Worm (Caenorhabditis elegans) whole organism, L4 larva: ENCODE data around the gene rip-1.
"Not testable (repeated sequence)": the region's sequence is repeated elsewhere in the genome, so short reads cannot be mapped to it uniquely, and the experiment has no call there.

Source experiments
- D1046.2 ChIP-seq: fragments of 200-800 bp; sonication (Bioruptor generic); IDR thresholded peaks from 2 replicates; pipeline ENCODE4 v1.3.6; 2022; ENCODE audit warnings: missing genetic modification characterization, missing compliant biosample characterization
- F26F4.8 ChIP-seq: fragments of 200-800 bp; sonication (Bioruptor generic); conservative IDR thresholded peaks from 2 replicates; pipeline ENCODE4 v1.3.6; 2022; ENCODE audit warnings: missing genetic modification characterization, missing compliant biosample characterization
- T20F7.1 ChIP-seq: fragments of 200-800 bp; sonication (Bioruptor generic); optimal IDR thresholded peaks from 2 replicates; lab custom pipeline; 2018; ENCODE audit warnings: mild to moderate bottlenecking, missing genetic modification characterization, missing compliant biosample characterization
- T26A8.4 ChIP-seq: fragments of 200-800 bp; sonication (Bioruptor generic); IDR thresholded peaks from 2 replicates; pipeline ENCODE4 v1.3.6; 2022; ENCODE audit warnings: missing genetic modification characterization, missing compliant biosample characterization
- Y75B8A.6 ChIP-seq: fragments of 200-800 bp; sonication (Bioruptor generic); IDR thresholded peaks from 2 replicates; pipeline ENCODE4 v1.3.6; 2022; ENCODE audit warnings: missing genetic modification reagents, missing genetic modification characterization, missing compliant biosample characterization
- ZK546.5 ChIP-seq, 2 experiments: sonication (generic microtip); optimal IDR thresholded peaks; 2 replicates each; lab custom pipeline; 2017; ENCODE audit warnings: missing biosample characterization in 2 of 2, missing genetic modification characterization in 2 of 2
- aha-1 ChIP-seq: fragments of 150-350 bp; peaks from one replicate; lab custom pipeline; 2014; ENCODE audit warnings: missing biosample characterization, missing genetic modification characterization
- ceh-32 ChIP-seq: sonication (generic microtip); optimal IDR thresholded peaks from 2 replicates; lab custom pipeline; 2016; ENCODE audit warnings: mild to moderate bottlenecking, missing genetic modification characterization, missing compliant biosample characterization; ENCODE audit not compliant: poor library complexity
- ceh-62 ChIP-seq: sonication (generic microtip); optimal IDR thresholded peaks from 2 replicates; lab custom pipeline; 2017; ENCODE audit warnings: missing biosample characterization, missing genetic modification characterization
- ceh-82 ChIP-seq: sonication (generic microtip); optimal IDR thresholded peaks from 2 replicates; lab custom pipeline; 2017; ENCODE audit warnings: missing biosample characterization, missing genetic modification characterization
- ces-1 ChIP-seq: fragments of 150-350 bp; sonication (generic microtip); optimal IDR thresholded peaks from 4 replicates; lab custom pipeline; 2014; ENCODE audit warnings: missing biosample characterization, missing genetic modification reagents, missing genetic modification characterization
- daf-12 ChIP-seq: fragments of 150-350 bp; optimal IDR thresholded peaks from 2 replicates; lab custom pipeline; 2014; ENCODE audit warnings: missing biosample characterization, missing genetic modification reagents, missing genetic modification characterization
- daf-16 ChIP-seq, 3 experiments: sonication (generic microtip); optimal IDR thresholded peaks; 2 replicates each; lab custom pipeline; 2016 to 2017; ENCODE audit warnings: missing genetic modification characterization in 3 of 3, missing genetic modification reagents in 3 of 3, mild to moderate bottlenecking in 2 of 3, missing compliant biosample characterization in 2 of 3, missing biosample characterization in 1 of 3, moderate library complexity in 1 of 3
- daf-8 ChIP-seq: fragments of 200-800 bp; sonication (Bioruptor generic); IDR thresholded peaks from 2 replicates; pipeline ENCODE4 v1.3.6; 2022; ENCODE audit warnings: missing genetic modification characterization, missing compliant biosample characterization
- dmd-8 ChIP-seq: fragments of 200-800 bp; sonication (Bioruptor generic); IDR thresholded peaks from 2 replicates; pipeline ENCODE4 v1.3.6; 2022; ENCODE audit warnings: missing genetic modification characterization, missing compliant biosample characterization
- dmd-9 ChIP-seq: fragments of 200-800 bp; sonication (Bioruptor generic); IDR thresholded peaks from 2 replicates; pipeline ENCODE4 v1.3.6; 2022; ENCODE audit warnings: missing genetic modification reagents, missing genetic modification characterization, missing compliant biosample characterization
- egl-27 ChIP-seq: sonication (generic microtip); optimal IDR thresholded peaks from 3 replicates; lab custom pipeline; 2017; ENCODE audit warnings: missing biosample characterization, missing genetic modification reagents, missing genetic modification characterization
- fkh-10 ChIP-seq: fragments of 150-350 bp; optimal IDR thresholded peaks from 2 replicates; lab custom pipeline; 2014; ENCODE audit warnings: missing biosample characterization, missing genetic modification reagents, missing genetic modification characterization
- fos-1 ChIP-seq: fragments of 150-350 bp; optimal IDR thresholded peaks from 2 replicates; lab custom pipeline; 2014; ENCODE audit warnings: missing biosample characterization, missing genetic modification characterization
- gei-8 ChIP-seq: fragments of 200-800 bp; sonication (Bioruptor generic); optimal IDR thresholded peaks from 2 replicates; lab custom pipeline; 2018; ENCODE audit warnings: mild to moderate bottlenecking, missing genetic modification characterization, missing compliant biosample characterization
- hlh-11 ChIP-seq: fragments of 200-800 bp; sonication (Bioruptor generic); optimal IDR thresholded peaks from 2 replicates; lab custom pipeline; 2018; ENCODE audit warnings: mild to moderate bottlenecking, missing genetic modification characterization, missing compliant biosample characterization
- jun-1 ChIP-seq: fragments of 150-350 bp; optimal IDR thresholded peaks from 2 replicates; lab custom pipeline; 2014; ENCODE audit warnings: missing biosample characterization, missing genetic modification reagents, missing genetic modification characterization
- lin-13 ChIP-seq: fragments of 150-350 bp; optimal IDR thresholded peaks from 2 replicates; lab custom pipeline; 2014; ENCODE audit warnings: missing biosample characterization, missing genetic modification reagents, missing genetic modification characterization
- lin-15B ChIP-seq: fragments of 150-350 bp; sonication (generic microtip); optimal IDR thresholded peaks from 3 replicates; lab custom pipeline; 2014; ENCODE audit warnings: missing biosample characterization, missing genetic modification characterization
- lin-29 ChIP-seq: fragments of 200-800 bp; sonication (Bioruptor generic); IDR thresholded peaks from 2 replicates; pipeline ENCODE4 v1.3.6; 2022; ENCODE audit warnings: missing genetic modification reagents, missing genetic modification characterization, missing compliant biosample characterization
- lin-38 ChIP-seq: fragments of 200-800 bp; sonication (Bioruptor generic); IDR thresholded peaks from 2 replicates; pipeline ENCODE4 v1.3.6; 2022; ENCODE audit warnings: missing genetic modification reagents, missing genetic modification characterization, missing compliant biosample characterization
- lin-39 ChIP-seq: fragments of 150-350 bp; optimal IDR thresholded peaks from 2 replicates; lab custom pipeline; 2014; ENCODE audit warnings: missing biosample characterization, missing genetic modification reagents, missing genetic modification characterization
- lir-3 ChIP-seq: sonication (generic microtip); optimal IDR thresholded peaks from 2 replicates; lab custom pipeline; 2016; ENCODE audit warnings: mild to moderate bottlenecking, missing genetic modification characterization, missing compliant biosample characterization
- lsy-2 ChIP-seq, 2 experiments: fragments of 150-350 bp in 1 of 2; sonication (generic microtip) in 1 of 2; optimal IDR thresholded peaks; 2 replicates each; lab custom pipeline; 2014 to 2017; ENCODE audit warnings: missing biosample characterization in 2 of 2, missing genetic modification characterization in 2 of 2
- madf-9 ChIP-seq: fragments of 200-800 bp; sonication (Bioruptor generic); conservative IDR thresholded peaks from 2 replicates; pipeline ENCODE4 v1.3.6; 2022; ENCODE audit warnings: missing genetic modification reagents, missing genetic modification characterization, missing compliant biosample characterization
- mep-1 ChIP-seq: fragments of 150-350 bp; sonication (generic microtip); optimal IDR thresholded peaks from 3 replicates; lab custom pipeline; 2014; ENCODE audit warnings: missing biosample characterization, missing genetic modification characterization
- mes-2 ChIP-seq: sonication (generic microtip); optimal IDR thresholded peaks from 2 replicates; lab custom pipeline; 2016; ENCODE audit warnings: missing genotype, mild to moderate bottlenecking, missing genetic modification characterization, missing compliant biosample characterization; ENCODE audit not compliant: poor library complexity, severe bottlenecking
- mxl-2 ChIP-seq: fragments of 200-800 bp; sonication (Bioruptor generic); conservative IDR thresholded peaks from 2 replicates; pipeline ENCODE4 v1.3.6; 2022; ENCODE audit warnings: missing genetic modification reagents, missing genetic modification characterization, missing compliant biosample characterization
- nhr-10 ChIP-seq: fragments of 150-350 bp; optimal IDR thresholded peaks from 2 replicates; lab custom pipeline; 2014; ENCODE audit warnings: missing biosample characterization, missing genetic modification characterization
- nhr-102 ChIP-seq: sonication (generic microtip); optimal IDR thresholded peaks from 2 replicates; lab custom pipeline; 2016; ENCODE audit warnings: mild to moderate bottlenecking, missing genetic modification characterization, moderate library complexity, missing compliant biosample characterization
- nhr-111 ChIP-seq: fragments of 200-800 bp; sonication (Bioruptor generic); optimal IDR thresholded peaks from 2 replicates; lab custom pipeline; 2018; ENCODE audit warnings: mild to moderate bottlenecking, missing genetic modification characterization, missing compliant biosample characterization
- nhr-237 ChIP-seq: sonication (generic microtip); optimal IDR thresholded peaks from 2 replicates; lab custom pipeline; 2017; ENCODE audit warnings: missing biosample characterization, missing genetic modification characterization
- nhr-28 ChIP-seq: fragments of 150-350 bp; optimal IDR thresholded peaks from 2 replicates; lab custom pipeline; 2014; ENCODE audit warnings: missing biosample characterization, missing genetic modification characterization
- nhr-77 ChIP-seq: fragments of 150-350 bp; optimal IDR thresholded peaks from 2 replicates; lab custom pipeline; 2014; ENCODE audit warnings: missing biosample characterization, missing genetic modification characterization
- pqm-1 ChIP-seq: sonication (generic microtip); optimal IDR thresholded peaks from 2 replicates; lab custom pipeline; 2017; ENCODE audit warnings: missing biosample characterization, missing genetic modification characterization
- sdz-12 ChIP-seq: fragments of 200-800 bp; sonication (Bioruptor generic); optimal IDR thresholded peaks from 2 replicates; lab custom pipeline; 2018; ENCODE audit warnings: mild to moderate bottlenecking, missing genetic modification characterization, missing compliant biosample characterization
- set-16 ChIP-seq: fragments of 200-800 bp; sonication (Bioruptor generic); IDR thresholded peaks from 2 replicates; pipeline ENCODE4 v1.3.6; 2022; ENCODE audit warnings: missing genetic modification reagents, missing genetic modification characterization, missing compliant biosample characterization
- snpc-4 ChIP-seq: fragments of 150-350 bp; optimal IDR thresholded peaks from 2 replicates; lab custom pipeline; 2014; ENCODE audit warnings: missing biosample characterization, missing genetic modification characterization
- spr-1 ChIP-seq: sonication (generic microtip); optimal IDR thresholded peaks from 2 replicates; lab custom pipeline; 2016; ENCODE audit warnings: mild to moderate bottlenecking, missing genetic modification characterization, missing compliant biosample characterization
- tag-97 ChIP-seq: fragments of 200-800 bp; sonication (Bioruptor generic); IDR thresholded peaks from 2 replicates; pipeline ENCODE4 v1.3.6; 2022; ENCODE audit warnings: missing genetic modification characterization, missing compliant biosample characterization
- unc-39 ChIP-seq: sonication (generic microtip); optimal IDR thresholded peaks from 2 replicates; lab custom pipeline; 2017; ENCODE audit warnings: missing biosample characterization, missing genetic modification characterization
- unc-62 ChIP-seq, 3 experiments: fragments of 150-350 bp in 1 of 3; sonication (generic microtip); optimal IDR thresholded peaks in 2 of 3; peaks in 1 of 3; 1 replicate in 1 of 3; 2 replicates in 2 of 3; lab custom pipeline; 2014 to 2017; ENCODE audit warnings: missing biosample characterization in 3 of 3, missing genetic modification characterization in 3 of 3, missing genetic modification reagents in 3 of 3, missing genotype in 1 of 3
- vab-7 ChIP-seq: fragments of 200-800 bp; sonication (Bioruptor generic); IDR thresholded peaks from 2 replicates; pipeline ENCODE4 v1.3.6; 2022; ENCODE audit warnings: missing genetic modification reagents, missing genetic modification characterization, missing compliant biosample characterization

rip-1 gene

ce11 chrIII:10231641-10232040, 26.9 kb downstream of the rip-1 start:
- TF ChIP-seq lin-15B (no peak), F26F4.8 (no peak), set-16 (GFP tag; lab: Robert Waterston, UW) (no peak), unc-62 (GFP tag; optimal IDR thresholded peaks at IDR 0.05 in 1 of 2; lab: Kevin White, UChicago) (peak in 1 of 2 experiments; percentile 94), unc-62 (tag; optimal IDR thresholded peaks at IDR 0.05; lab: Kevin White, UChicago) (no peak)
- TF ChIP-seq, all 104 proteins: peak for 1

- not testable (repeated sequence) for TF ChIP-seq tag-97; mep-1 (tag; lab: Kevin White, UChicago); F26F4.8
Measured at ce11 chrIII:10221860-10222259, 36.7 kb downstream of the rip-1 start, which contains the start of gene Y70G10A.4. TSS of gene Y70G10A.4 (plus strand) at chrIII:10222160.

ce11 chrIII:10218587-10218986, 40.0 kb downstream of the rip-1 start, which contains the start of the genes rde-4 and cox-14:
TSS of gene rde-4 (minus strand) at chrIII:10218646.
TSS of gene cox-14 (plus strand) at chrIII:10218942.
- no peak for TF ChIP-seq spr-1 (tag; lab: Kevin White, UChicago)
- TF ChIP-seq aha-1 (tag; lab: Kevin White, UChicago), result peak; percentile 64
- TF ChIP-seq daf-8, result no peak
- TF ChIP-seq tag-97, result no peak
- no peak for TF ChIP-seq ceh-82
- TF ChIP-seq daf-16 (GFP tag; optimal IDR thresholded peaks at IDR 0.05; lab: Kevin White, UChicago), result no peak
- peak; percentile 78 for TF ChIP-seq daf-16 (tag; optimal IDR thresholded peaks at IDR 0.05; lab: Kevin White, UChicago)
- TF ChIP-seq sdz-12 (GFP tag; lab: Kevin White, UChicago), result no peak
- no peak for TF ChIP-seq ZK546.5 (tag; optimal IDR thresholded peaks at IDR 0.05; lab: Kevin White, UChicago)
- no peak for TF ChIP-seq nhr-111 (GFP tag; lab: Kevin White, UChicago)
- TF ChIP-seq nhr-77 (tag; lab: Kevin White, UChicago), result peak; percentile 66
- peak; percentile 9 for TF ChIP-seq egl-27
- TF ChIP-seq hlh-11, result no peak
- no peak for TF ChIP-seq pqm-1 (tag; lab: Kevin White, UChicago)
- TF ChIP-seq snpc-4 (tag; lab: Kevin White, UChicago), result no peak
- no peak for TF ChIP-seq fos-1 (tag; lab: Kevin White, UChicago)
- peak; percentile 68 for TF ChIP-seq nhr-28 (tag; lab: Kevin White, UChicago)
- no peak for TF ChIP-seq lin-38 (GFP tag; lab: Robert Waterston, UW)
- TF ChIP-seq ceh-32 (tag; lab: Kevin White, UChicago), result no peak
- peak; percentile 96 to 100 for TF ChIP-seq lsy-2 (tag; optimal IDR thresholded peaks at IDR 0.05; lab: Kevin White, UChicago)
- TF ChIP-seq ces-1, result no peak
- no peak for TF ChIP-seq nhr-237 (tag; lab: Kevin White, UChicago)
- TF ChIP-seq daf-12, result no peak
- TF ChIP-seq F26F4.8, result no peak
- TF ChIP-seq lir-3 (tag; lab: Kevin White, UChicago), result no peak
- no peak for TF ChIP-seq D1046.2 (GFP tag; lab: Robert Waterston, UW)
- no peak for TF ChIP-seq lin-15B
- TF ChIP-seq mxl-2 (GFP tag; lab: Robert Waterston, UW), result no peak
- no peak for TF ChIP-seq vab-7
- TF ChIP-seq madf-9 (GFP tag; lab: Robert Waterston, UW), result no peak
- TF ChIP-seq T20F7.1 (GFP tag; lab: Kevin White, UChicago), result no peak
- TF ChIP-seq jun-1 (tag; lab: Kevin White, UChicago), result no peak
- TF ChIP-seq dmd-9 (GFP tag; lab: Robert Waterston, UW), result no peak
- no peak for TF ChIP-seq Y75B8A.6
- TF ChIP-seq fkh-10 (GFP tag; lab: Kevin White, UChicago), result peak; percentile 23
- no peak for TF ChIP-seq lin-29 (GFP tag; lab: Robert Waterston, UW)
- peak; percentile 34 for TF ChIP-seq nhr-102 (tag; lab: Kevin White, UChicago)
- TF ChIP-seq lin-13 (GFP tag; lab: Kevin White, UChicago), result peak; percentile 68
- TF ChIP-seq dmd-8 (GFP tag; lab: Robert Waterston, UW), result no peak
- no peak for TF ChIP-seq unc-39 (tag; lab: Kevin White, UChicago)
- TF ChIP-seq lin-39 (tag; lab: Kevin White, UChicago), result no peak
- TF ChIP-seq gei-8 (GFP tag; lab: Kevin White, UChicago), result no peak
- no peak for TF ChIP-seq T26A8.4
- TF ChIP-seq mes-2 (tag; lab: Kevin White, UChicago), result no peak
- TF ChIP-seq nhr-10, result no peak
- no peak for TF ChIP-seq ceh-62 (tag; lab: Kevin White, UChicago)
